Fruit fly (Drosophila melanogaster): ENCODE results near the gene CadN2.
A peak's percentile ranks its signal among the peaks of the same experiment; 100 is the strongest.

CadN2 gene

DNA sequence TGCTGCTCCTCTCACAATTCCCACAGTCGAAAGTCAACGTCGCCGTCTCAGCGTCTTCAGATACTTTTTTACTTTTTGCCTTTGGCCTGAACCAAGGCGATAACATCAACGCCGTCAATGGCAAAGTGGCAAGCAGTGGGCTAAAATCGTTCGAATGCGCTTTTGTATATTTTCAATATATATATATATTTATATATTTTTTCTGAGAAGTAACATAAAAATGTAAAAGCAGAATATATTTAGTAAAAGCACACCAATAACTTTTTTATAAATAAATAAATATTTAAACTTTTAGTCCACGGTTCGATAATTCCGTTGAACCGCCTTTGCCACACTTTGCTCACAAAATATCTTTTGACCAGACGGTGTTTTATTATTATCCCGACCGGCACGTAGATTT lies 124.9 kb downstream of the CadN2 start (continued):
- no peak for TF ChIP-seq CG17385 (GFP tag; optimal IDR thresholded peaks at IDR 0.05)
- TF ChIP-seq Hr51 (GFP tag; optimal IDR thresholded peaks at IDR 0.05), result peak in 1 of 2 experiments; percentile 11
- TF ChIP-seq row (GFP tag; IDR thresholded peaks at IDR 0.05), result peak; percentile 35; the same call in 1 of the 3 replicates
- peak; percentile 13 for TF ChIP-seq CG2712 (tag; optimal IDR thresholded peaks at IDR 0.05)
- TF ChIP-seq bsh (GFP tag; optimal IDR thresholded peaks at IDR 0.05), result peak; percentile 6 to 11
- TF ChIP-seq CG11723 (GFP tag; optimal IDR thresholded peaks at IDR 0.05), result no peak
- no peak for TF ChIP-seq Hey (tag; optimal IDR thresholded peaks at IDR 0.05)
- no peak for TF ChIP-seq CG4424 (GFP tag; optimal IDR thresholded peaks at IDR 0.05)
- no peak for TF ChIP-seq Chrac-16 (GFP tag; optimal IDR thresholded peaks at IDR 0.05)

- TF ChIP-seq Oli (tag; optimal IDR thresholded peaks at IDR 0.05) (no peak), cad (GFP tag; optimal IDR thresholded peaks at IDR 0.05) (peak; percentile 92), CG3995 (GFP tag; optimal IDR thresholded peaks at IDR 0.05) (no peak), tll (GFP tag; optimal IDR thresholded peaks at IDR 0.05) (peak in 1 of 2 experiments; percentile 71), Nf-YC (tag; optimal IDR thresholded peaks at IDR 0.05) (no peak), toy (GFP tag; IDR thresholded peaks at IDR 0.05) (no peak), mam (GFP tag; optimal IDR thresholded peaks at IDR 0.05) (no peak), Sry-δ (GFP tag; optimal IDR thresholded peaks at IDR 0.05) (no peak), D19A (tag; optimal IDR thresholded peaks at IDR 0.05) (no peak), lbe (GFP tag; optimal IDR thresholded peaks at IDR 0.05) (peak; percentile 15), zen (tag; optimal IDR thresholded peaks at IDR 0.05) (peak; percentile 8), Lhr (GFP tag; optimal IDR thresholded peaks at IDR 0.05) (no peak), E2f1 (GFP tag; IDR thresholded peaks at IDR 0.05) (no peak), twi (tag; optimal IDR thresholded peaks at IDR 0.05) (peak; percentile 100), CG12219 (GFP tag; optimal IDR thresholded peaks at IDR 0.05) (no peak), Hr39 (optimal IDR thresholded peaks at IDR 0.05) (no peak)
Measured at dm6 chr2L:17748746-17749358, 126.2 kb downstream of the CadN2 start.

DNA sequence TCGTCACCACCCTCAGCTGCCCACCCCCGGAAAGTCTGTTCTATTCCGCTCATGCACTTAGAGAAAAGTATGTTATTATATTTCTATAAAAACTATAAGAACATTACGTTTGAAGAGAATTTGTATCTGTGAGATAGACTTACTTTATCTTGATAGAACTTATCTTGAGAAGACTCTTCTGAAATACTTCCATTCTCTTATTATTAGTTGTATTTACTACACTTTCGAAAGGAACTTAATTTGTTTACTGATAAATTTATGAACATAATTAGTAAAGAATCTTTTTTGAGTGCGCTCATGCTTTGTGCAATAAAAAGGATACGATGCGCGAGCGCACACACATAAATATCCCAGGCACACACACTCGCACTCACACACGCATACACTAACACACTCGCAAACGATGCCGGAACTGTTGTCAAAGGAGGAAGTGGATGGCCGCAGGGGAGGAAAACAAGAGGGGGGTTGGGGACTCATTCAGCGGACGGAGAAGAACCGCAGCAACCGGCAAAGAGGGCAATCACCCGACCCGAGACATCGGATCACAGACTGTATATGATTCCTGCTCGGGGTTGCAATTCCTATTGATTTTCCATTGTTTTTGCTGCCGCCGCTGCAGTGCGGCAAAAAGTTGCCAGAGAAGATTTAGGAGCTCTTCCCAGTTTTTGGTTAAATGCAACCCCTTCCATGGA lies 127.8 kb downstream of the CadN2 start:
- TF ChIP-seq CG4328 (GFP tag; optimal IDR thresholded peaks at IDR 0.05), result no peak
- TF ChIP-seq cas (GFP tag; IDR thresholded peaks at IDR 0.05), result no peak
- TF ChIP-seq CG9609 (GFP tag; optimal IDR thresholded peaks at IDR 0.05), result no peak
- TF ChIP-seq grau (tag; optimal IDR thresholded peaks at IDR 0.05), result peak; percentile 63
- no peak for TF ChIP-seq tna (GFP tag; IDR thresholded peaks at IDR 0.05; ENCODE audit: partially characterized antibody)
- no peak for TF ChIP-seq ash1 (GFP tag; optimal IDR thresholded peaks at IDR 0.05)
- no peak for TF ChIP-seq C15 (GFP tag; IDR thresholded peaks at IDR 0.05)
- TF ChIP-seq emc (GFP tag; optimal IDR thresholded peaks at IDR 0.05), result no peak
- peak; percentile 31 for TF ChIP-seq CG18599 (GFP tag; optimal IDR thresholded peaks at IDR 0.05)
- peak; percentile 56 for TF ChIP-seq gsb-n (tag; optimal IDR thresholded peaks at IDR 0.05)
- TF ChIP-seq ssp (GFP tag; IDR thresholded peaks at IDR 0.05), result 0 out of 2 replicates have a peak, but pooled peaks have one; percentile 21
- TF ChIP-seq otp (GFP tag; IDR thresholded peaks at IDR 0.05), result no peak
- peak; percentile 24 for TF ChIP-seq CG4820 (GFP tag; optimal IDR thresholded peaks at IDR 0.05)
- TF ChIP-seq zf30C (GFP tag; optimal IDR thresholded peaks at IDR 0.05), result peak; percentile 78
- TF ChIP-seq CG8388 (GFP tag; optimal IDR thresholded peaks at IDR 0.05), result peak; percentile 68
- no peak for TF ChIP-seq gcm2 (GFP tag; optimal IDR thresholded peaks at IDR 0.05)
- TF ChIP-seq CG30020 (tag; optimal IDR thresholded peaks at IDR 0.05), result peak; percentile 17
- no peak for TF ChIP-seq CG4424 (GFP tag; optimal IDR thresholded peaks at IDR 0.05)
- peak; percentile 57 for TF ChIP-seq CG9727 (GFP tag; optimal IDR thresholded peaks at IDR 0.05)
- peak; percentile 87 for TF ChIP-seq sens (GFP tag)
- TF ChIP-seq onecut (GFP tag; IDR thresholded peaks at IDR 0.05), result peak; percentile 36; the same call in 1 of the 2 replicates
- peak; percentile 73 for TF ChIP-seq CG18262 (tag; optimal IDR thresholded peaks at IDR 0.05)
- no peak for TF ChIP-seq croc (GFP tag; conservative IDR thresholded peaks at IDR 0.05)
- TF ChIP-seq gsb (GFP tag; IDR thresholded peaks at IDR 0.05), result no peak

Data from whole organism, embryonic.